Worm (Caenorhabditis elegans) whole organism, midembryonic: ENCODE measurements around the gene T19H12.2.

Experiments used
- T22C8.4 ChIP-seq: fragments of 200-800 bp; sonication (Bioruptor generic); IDR thresholded peaks from 2 replicates; pipeline ENCODE4 v1.3.6; 2022; ENCODE audit warnings: missing genetic modification characterization, missing compliant biosample characterization
- cog-1 ChIP-seq: sonication (generic microtip); optimal IDR thresholded peaks from 2 replicates; lab custom pipeline; 2016; ENCODE audit warnings: missing genetic modification characterization, missing compliant biosample characterization
- flt-1 ChIP-seq: fragments of 200-800 bp; sonication (Bioruptor generic); IDR thresholded peaks from 2 replicates; pipeline ENCODE4 v1.3.6; 2022; ENCODE audit warnings: missing genetic modification characterization, missing compliant biosample characterization
- med-1 ChIP-seq: sonication (generic microtip); optimal IDR thresholded peaks from 2 replicates; lab custom pipeline; 2017; ENCODE audit warnings: missing genetic modification characterization, mild to moderate bottlenecking, missing compliant biosample characterization, antibody characterized with exemption, missing genetic modification reagents; ENCODE audit not compliant: insufficient read depth
- ref-1 ChIP-seq: fragments of 200-800 bp; sonication (Bioruptor generic); conservative IDR thresholded peaks from 2 replicates; pipeline ENCODE4 v1.3.6; 2022; ENCODE audit warnings: missing genetic modification reagents, missing genetic modification characterization, missing compliant biosample characterization

DNA sequence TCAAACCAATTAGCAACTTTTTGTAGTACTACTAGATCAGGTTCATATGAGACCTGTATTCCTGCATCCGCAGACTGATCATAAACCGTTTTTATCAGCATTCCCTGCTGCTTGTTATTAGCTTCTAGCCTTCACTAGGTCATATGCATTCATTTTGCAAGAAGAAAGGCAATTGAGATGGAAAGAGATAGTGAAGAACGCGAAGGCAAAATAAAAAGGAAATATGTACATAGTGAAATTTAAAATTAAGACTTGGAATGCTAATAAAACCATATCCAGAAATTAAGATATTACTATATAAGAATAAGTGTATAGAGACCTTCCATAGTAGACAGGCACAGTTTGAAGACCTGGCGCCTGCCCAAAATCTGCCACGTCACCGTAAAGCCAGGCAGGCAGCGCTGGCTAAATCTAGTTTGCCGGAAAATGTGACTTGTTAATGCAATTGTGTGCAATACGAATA, 30.5 kb downstream of the T19H12.2 start, which contains the start of the genes C02E7.8 and srh-23:
- TF ChIP-seq flt-1 (GFP tag; lab: Robert Waterston, UW) (no peak), cog-1 (no peak), med-1 (no peak), ref-1 (GFP tag; lab: Robert Waterston, UW) (no peak), T22C8.4 (GFP tag; lab: Robert Waterston, UW) (no peak)
